Worm (Caenorhabditis elegans) whole organism, L4 larva: Measurements from ENCODE around the gene W08E12.2.

ENCODE experiments used
- D1046.2 ChIP-seq: fragments of 200-800 bp; sonication (Bioruptor generic); IDR thresholded peaks from 2 replicates; pipeline ENCODE4 v1.3.6; 2022; ENCODE audit warnings: missing genetic modification characterization, missing compliant biosample characterization
- F10B5.3 ChIP-seq: sonication (generic microtip); optimal IDR thresholded peaks from 2 replicates; lab custom pipeline; 2016; ENCODE audit warnings: mild to moderate bottlenecking, missing genetic modification characterization, missing compliant biosample characterization
- F37D6.2 ChIP-seq: sonication (generic microtip); optimal IDR thresholded peaks from 2 replicates; lab custom pipeline; 2016; ENCODE audit warnings: mild to moderate bottlenecking, missing genetic modification characterization, missing compliant biosample characterization
- F44E2.7 ChIP-seq: fragments of 200-800 bp; sonication (Bioruptor generic); IDR thresholded peaks from 2 replicates; pipeline ENCODE4 v2.1.2; 2022; ENCODE audit warnings: missing genetic modification characterization, missing compliant biosample characterization
- F49E8.2 ChIP-seq: sonication (generic microtip); optimal IDR thresholded peaks from 2 replicates; lab custom pipeline; 2016; ENCODE audit warnings: missing compliant biosample characterization, mild to moderate bottlenecking, missing genetic modification characterization, borderline replicate concordance
- R02D3.7 ChIP-seq: fragments of 150-350 bp; sonication (generic microtip); optimal IDR thresholded peaks from 3 replicates; lab custom pipeline; 2014; ENCODE audit warnings: missing biosample characterization, missing genetic modification characterization
- T26A8.4 ChIP-seq: fragments of 200-800 bp; sonication (Bioruptor generic); IDR thresholded peaks from 2 replicates; pipeline ENCODE4 v1.3.6; 2022; ENCODE audit warnings: missing genetic modification characterization, missing compliant biosample characterization
- Y5F2A.4 ChIP-seq: fragments of 200-800 bp; sonication (Bioruptor generic); optimal IDR thresholded peaks from 2 replicates; lab custom pipeline; 2018; ENCODE audit warnings: mild to moderate bottlenecking, missing genetic modification characterization, missing compliant biosample characterization
- aha-1 ChIP-seq: fragments of 150-350 bp; peaks from one replicate; lab custom pipeline; 2014; ENCODE audit warnings: missing biosample characterization, missing genetic modification characterization
- arid-1 ChIP-seq: fragments of 200-800 bp; sonication (Bioruptor generic); conservative IDR thresholded peaks from 2 replicates; pipeline ENCODE4 v1.3.6; 2022; ENCODE audit warnings: missing genetic modification reagents, missing genetic modification characterization, missing compliant biosample characterization
- ces-1 ChIP-seq: fragments of 150-350 bp; sonication (generic microtip); optimal IDR thresholded peaks from 4 replicates; lab custom pipeline; 2014; ENCODE audit warnings: missing biosample characterization, missing genetic modification reagents, missing genetic modification characterization
- cey-2 ChIP-seq: sonication (generic microtip); optimal IDR thresholded peaks from 3 replicates; lab custom pipeline; 2017; ENCODE audit warnings: missing genetic modification characterization, mild to moderate bottlenecking, missing compliant biosample characterization, antibody characterized with exemption, borderline replicate concordance; ENCODE audit not compliant: insufficient read depth
- ctbp-1 ChIP-seq: fragments of 200-800 bp; sonication (Bioruptor generic); IDR thresholded peaks from 2 replicates; pipeline ENCODE4 v1.3.6; 2022; ENCODE audit warnings: missing genetic modification reagents, missing genetic modification characterization, missing compliant biosample characterization
- daf-16 ChIP-seq, 3 experiments: sonication (generic microtip); optimal IDR thresholded peaks; 2 replicates each; lab custom pipeline; 2016 to 2017; ENCODE audit warnings: missing genetic modification characterization in 3 of 3, missing genetic modification reagents in 3 of 3, mild to moderate bottlenecking in 2 of 3, missing compliant biosample characterization in 2 of 3, missing biosample characterization in 1 of 3, moderate library complexity in 1 of 3
- egl-43 ChIP-seq: fragments of 200-800 bp; sonication (Bioruptor generic); IDR thresholded peaks from 2 replicates; pipeline ENCODE4 v1.3.6; 2022; ENCODE audit warnings: missing genetic modification reagents, missing genetic modification characterization, missing compliant biosample characterization
- gei-8 ChIP-seq: fragments of 200-800 bp; sonication (Bioruptor generic); optimal IDR thresholded peaks from 2 replicates; lab custom pipeline; 2018; ENCODE audit warnings: mild to moderate bottlenecking, missing genetic modification characterization, missing compliant biosample characterization
- hlh-11 ChIP-seq: fragments of 200-800 bp; sonication (Bioruptor generic); optimal IDR thresholded peaks from 2 replicates; lab custom pipeline; 2018; ENCODE audit warnings: mild to moderate bottlenecking, missing genetic modification characterization, missing compliant biosample characterization
- lim-7 ChIP-seq: fragments of 200-800 bp; sonication (Bioruptor generic); IDR thresholded peaks from 2 replicates; pipeline ENCODE4 v1.3.6; 2022; ENCODE audit warnings: missing genetic modification characterization, missing compliant biosample characterization
- lin-13 ChIP-seq: fragments of 150-350 bp; optimal IDR thresholded peaks from 2 replicates; lab custom pipeline; 2014; ENCODE audit warnings: missing biosample characterization, missing genetic modification reagents, missing genetic modification characterization
- lin-38 ChIP-seq: fragments of 200-800 bp; sonication (Bioruptor generic); IDR thresholded peaks from 2 replicates; pipeline ENCODE4 v1.3.6; 2022; ENCODE audit warnings: missing genetic modification reagents, missing genetic modification characterization, missing compliant biosample characterization
- lsy-2 ChIP-seq, 2 experiments: fragments of 150-350 bp in 1 of 2; sonication (generic microtip) in 1 of 2; optimal IDR thresholded peaks; 2 replicates each; lab custom pipeline; 2014 to 2017; ENCODE audit warnings: missing biosample characterization in 2 of 2, missing genetic modification characterization in 2 of 2
- madf-5 ChIP-seq, 2 experiments: fragments of 200-800 bp; sonication (Bioruptor generic); IDR thresholded peaks; 2 replicates each; pipeline ENCODE4 v1.3.6; 2022; ENCODE audit warnings: missing compliant biosample characterization in 2 of 2, missing genetic modification characterization in 2 of 2
- mes-2 ChIP-seq: sonication (generic microtip); optimal IDR thresholded peaks from 2 replicates; lab custom pipeline; 2016; ENCODE audit warnings: missing genotype, mild to moderate bottlenecking, missing genetic modification characterization, missing compliant biosample characterization; ENCODE audit not compliant: poor library complexity, severe bottlenecking
- mxl-2 ChIP-seq: fragments of 200-800 bp; sonication (Bioruptor generic); conservative IDR thresholded peaks from 2 replicates; pipeline ENCODE4 v1.3.6; 2022; ENCODE audit warnings: missing genetic modification reagents, missing genetic modification characterization, missing compliant biosample characterization
- mxl-3 ChIP-seq: fragments of 200-800 bp; sonication (Bioruptor generic); optimal IDR thresholded peaks from 2 replicates; lab custom pipeline; 2018; ENCODE audit warnings: mild to moderate bottlenecking, missing genetic modification characterization, missing compliant biosample characterization
- nhr-25 ChIP-seq: sonication (generic microtip); optimal IDR thresholded peaks from 2 replicates; lab custom pipeline; 2017; ENCODE audit warnings: missing genetic modification characterization, mild to moderate bottlenecking, missing compliant biosample characterization, antibody characterized with exemption, moderate library complexity, borderline replicate concordance; ENCODE audit not compliant: insufficient read depth
- nhr-28 ChIP-seq: fragments of 150-350 bp; optimal IDR thresholded peaks from 2 replicates; lab custom pipeline; 2014; ENCODE audit warnings: missing biosample characterization, missing genetic modification characterization
- nhr-6 ChIP-seq: fragments of 150-350 bp; optimal IDR thresholded peaks from 2 replicates; lab custom pipeline; 2014; ENCODE audit warnings: missing biosample characterization, missing genetic modification characterization
- nhr-77 ChIP-seq: fragments of 150-350 bp; optimal IDR thresholded peaks from 2 replicates; lab custom pipeline; 2014; ENCODE audit warnings: missing biosample characterization, missing genetic modification characterization
- pha-4 ChIP-seq, 2 experiments: fragments of 150-350 bp in 1 of 2; fragments of 200-800 bp in 1 of 2; sonication (Bioruptor generic) in 1 of 2; IDR thresholded peaks in 1 of 2; optimal IDR thresholded peaks in 1 of 2; 2 replicates each; pipeline versions ENCODE4 v1.3.6 to Lab custom; 2014 to 2022; ENCODE audit warnings: missing genetic modification characterization in 2 of 2, missing genetic modification reagents in 2 of 2, missing biosample characterization in 1 of 2, missing compliant biosample characterization in 1 of 2
- rbr-2 ChIP-seq: sonication (generic microtip); optimal IDR thresholded peaks from 2 replicates; lab custom pipeline; 2016; ENCODE audit warnings: missing genotype, missing genetic modification characterization, missing compliant biosample characterization
- sdz-12 ChIP-seq: fragments of 200-800 bp; sonication (Bioruptor generic); optimal IDR thresholded peaks from 2 replicates; lab custom pipeline; 2018; ENCODE audit warnings: mild to moderate bottlenecking, missing genetic modification characterization, missing compliant biosample characterization
- skn-1 ChIP-seq: fragments of 150-350 bp; optimal IDR thresholded peaks from 2 replicates; lab custom pipeline; 2014; ENCODE audit warnings: missing biosample characterization, missing genetic modification characterization
- spr-3 ChIP-seq: fragments of 200-800 bp; sonication (Bioruptor generic); optimal IDR thresholded peaks from 2 replicates; lab custom pipeline; 2018; ENCODE audit warnings: mild to moderate bottlenecking, missing genetic modification characterization, missing compliant biosample characterization
- tag-97 ChIP-seq: fragments of 200-800 bp; sonication (Bioruptor generic); IDR thresholded peaks from 2 replicates; pipeline ENCODE4 v1.3.6; 2022; ENCODE audit warnings: missing genetic modification characterization, missing compliant biosample characterization
- tra-1 ChIP-seq: fragments of 200-800 bp; sonication (Bioruptor generic); IDR thresholded peaks from 2 replicates; pipeline ENCODE4 v1.3.6; 2022; ENCODE audit warnings: missing genetic modification reagents, missing genetic modification characterization, missing compliant biosample characterization
- unc-130 ChIP-seq: sonication (generic microtip); optimal IDR thresholded peaks from 2 replicates; lab custom pipeline; 2016; ENCODE audit warnings: missing genetic modification reagents, missing genetic modification characterization, missing compliant biosample characterization
- unc-62 ChIP-seq, 3 experiments: fragments of 150-350 bp in 1 of 3; sonication (generic microtip); optimal IDR thresholded peaks in 2 of 3; peaks in 1 of 3; 1 replicate in 1 of 3; 2 replicates in 2 of 3; lab custom pipeline; 2014 to 2017; ENCODE audit warnings: missing biosample characterization in 3 of 3, missing genetic modification characterization in 3 of 3, missing genetic modification reagents in 3 of 3, missing genotype in 1 of 3
- vab-7 ChIP-seq: fragments of 200-800 bp; sonication (Bioruptor generic); IDR thresholded peaks from 2 replicates; pipeline ENCODE4 v1.3.6; 2022; ENCODE audit warnings: missing genetic modification reagents, missing genetic modification characterization, missing compliant biosample characterization
- zfp-3 ChIP-seq: fragments of 200-800 bp; sonication (Bioruptor generic); conservative IDR thresholded peaks from 2 replicates; pipeline ENCODE4 v1.3.6; 2022; ENCODE audit warnings: missing genetic modification reagents, missing genetic modification characterization, missing compliant biosample characterization
- zip-2 ChIP-seq: fragments of 150-350 bp; optimal IDR thresholded peaks from 2 replicates; lab custom pipeline; 2014; ENCODE audit warnings: missing biosample characterization, missing genetic modification characterization
- ztf-7 ChIP-seq: fragments of 150-350 bp; optimal IDR thresholded peaks from 2 replicates; lab custom pipeline; 2014; ENCODE audit warnings: missing biosample characterization, missing genetic modification characterization

Gene W08E12.2

DNA sequence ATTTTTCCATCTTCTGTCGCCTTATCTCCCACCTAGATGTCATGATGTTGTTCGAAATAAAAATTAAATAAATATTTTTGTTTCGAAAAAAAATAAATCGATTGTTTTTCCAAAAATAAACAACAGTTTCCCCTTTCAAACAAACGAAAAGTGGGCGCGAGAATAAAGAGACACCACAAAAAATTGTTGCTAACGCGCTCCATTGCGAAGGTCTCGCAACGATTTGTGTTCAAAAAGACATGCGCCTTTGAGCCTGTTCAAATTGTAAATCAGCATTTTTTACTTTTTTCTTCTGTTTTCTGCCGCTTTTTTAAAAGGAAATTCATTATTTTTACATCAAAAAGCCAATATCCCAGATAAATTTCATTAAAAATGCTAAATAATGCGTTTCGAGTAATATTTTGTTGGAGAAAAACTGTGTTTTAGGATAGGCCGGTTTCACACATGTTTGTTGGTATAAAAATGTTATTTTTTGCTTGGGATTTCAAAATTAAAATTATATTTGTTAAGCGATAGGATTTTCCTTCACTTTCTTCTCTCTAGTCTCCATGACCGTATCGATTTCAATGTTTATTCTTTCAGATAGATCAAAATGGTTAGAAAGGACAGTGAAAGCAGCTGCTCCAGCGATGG is 11.0 kb upstream of the W08E12.2 start, which contains the start of gene W08E12.7 (continued):
- TF ChIP-seq F44E2.7 (GFP tag; lab: Robert Waterston, UW) (no peak), lim-7 (GFP tag; lab: Robert Waterston, UW) (no peak), mxl-3 (GFP tag; lab: Kevin White, UChicago) (peak; percentile 79), nhr-25 (tag; lab: Kevin White, UChicago) (peak; percentile 64), tag-97 (no peak), lsy-2 (tag; optimal IDR thresholded peaks at IDR 0.05; lab: Kevin White, UChicago) (peak; percentile 90 to 97), gei-8 (GFP tag; lab: Kevin White, UChicago) (no peak), aha-1 (tag; lab: Kevin White, UChicago) (peak; percentile 99), daf-16 (GFP tag; optimal IDR thresholded peaks at IDR 0.05; lab: Kevin White, UChicago) (peak in 1 of 2 experiments; percentile 68), daf-16 (tag; optimal IDR thresholded peaks at IDR 0.05; lab: Kevin White, UChicago) (peak; percentile 93), lin-13 (GFP tag; lab: Kevin White, UChicago) (peak; percentile 97), cey-2 (no peak), tra-1 (peak; percentile 64; the same call in 1 of the 2 replicates), skn-1 (tag; lab: Kevin White, UChicago) (no peak), vab-7 (GFP tag; lab: Robert Waterston, UW) (peak; percentile 85), ces-1 (GFP tag; lab: Kevin White, UChicago) (no peak)

DNA sequence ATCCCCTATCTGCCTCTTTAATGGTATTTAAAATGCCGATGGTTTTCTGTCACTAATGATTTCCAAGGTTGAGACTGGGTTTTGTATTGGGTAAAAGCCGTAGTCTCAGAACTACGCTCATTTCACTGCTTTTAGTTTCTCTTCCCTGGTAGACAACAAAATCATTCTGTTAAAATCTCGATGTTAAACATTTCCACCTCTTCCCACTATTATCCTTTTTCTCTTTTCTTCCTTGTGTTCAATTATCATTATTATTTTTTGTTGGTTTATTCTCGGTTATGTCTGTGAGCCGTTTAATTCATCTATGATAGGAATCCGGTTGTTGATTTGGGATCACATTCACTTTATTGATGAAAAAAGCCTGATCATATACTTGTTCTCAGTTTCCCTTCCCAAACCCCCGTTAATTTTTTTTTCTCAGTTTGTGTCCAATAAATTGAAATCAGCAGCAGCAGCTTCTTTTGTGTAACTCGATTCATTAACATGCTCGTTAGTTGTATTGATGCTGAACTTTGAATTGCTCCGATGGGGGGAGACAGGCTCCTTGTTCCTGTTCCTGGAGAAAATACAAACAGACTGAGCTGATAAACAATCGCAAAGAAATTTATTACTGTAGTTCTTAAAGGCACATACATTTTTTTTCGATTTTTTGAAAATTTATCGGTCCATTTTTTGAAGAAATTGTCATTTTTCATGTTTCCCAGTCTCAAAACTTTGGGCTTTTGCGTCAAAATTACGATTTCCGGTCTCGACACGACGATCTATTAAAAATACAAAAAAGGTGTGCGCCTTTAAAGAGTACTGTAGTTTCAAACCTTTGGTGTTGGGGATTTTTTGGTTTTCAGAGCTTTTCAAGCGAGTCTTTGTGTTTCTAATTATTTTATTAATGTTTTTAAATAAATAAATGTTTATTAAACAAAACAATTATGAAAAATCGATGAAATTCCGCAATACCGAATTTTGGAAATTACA is 8.8 kb upstream of the W08E12.2 start:
- TF ChIP-seq sdz-12 (GFP tag; lab: Kevin White, UChicago), result peak; percentile 10
- no peak for TF ChIP-seq daf-16 (GFP tag; optimal IDR thresholded peaks at IDR 0.05; lab: Kevin White, UChicago)
- peak; percentile 31 for TF ChIP-seq daf-16 (tag; optimal IDR thresholded peaks at IDR 0.05; lab: Kevin White, UChicago)
- TF ChIP-seq unc-130 (GFP tag; lab: Kevin White, UChicago), result peak; percentile 5
- no peak for TF ChIP-seq nhr-6 (tag; lab: Kevin White, UChicago)
- no peak for TF ChIP-seq mxl-2 (GFP tag; lab: Robert Waterston, UW)
- no peak for TF ChIP-seq spr-3 (GFP tag; lab: Kevin White, UChicago)
- no peak for TF ChIP-seq F10B5.3 (tag; lab: Kevin White, UChicago)
- peak; percentile 65 for TF ChIP-seq arid-1 (GFP tag; lab: Robert Waterston, UW)
- TF ChIP-seq mes-2 (tag; lab: Kevin White, UChicago), result peak; percentile 24
- no peak for TF ChIP-seq egl-43 (GFP tag; lab: Robert Waterston, UW)
- TF ChIP-seq F37D6.2 (tag; lab: Kevin White, UChicago), result no peak
- TF ChIP-seq ctbp-1 (GFP tag; lab: Robert Waterston, UW), result 0 out of 2 replicates have a peak, but pooled peaks have one; percentile 8
- TF ChIP-seq F49E8.2 (tag; lab: Kevin White, UChicago), result peak; percentile 62
- TF ChIP-seq vab-7 (GFP tag; lab: Robert Waterston, UW), result no peak
- no peak for TF ChIP-seq ztf-7 (tag; lab: Kevin White, UChicago)
- TF ChIP-seq lim-7 (GFP tag; lab: Robert Waterston, UW), result no peak
- no peak for TF ChIP-seq zip-2 (tag; lab: Kevin White, UChicago)
- TF ChIP-seq nhr-25 (tag; lab: Kevin White, UChicago), result no peak
- TF ChIP-seq R02D3.7 (tag; lab: Kevin White, UChicago), result no peak
- no peak for TF ChIP-seq nhr-28 (tag; lab: Kevin White, UChicago)
- no peak for TF ChIP-seq lsy-2 (tag; optimal IDR thresholded peaks at IDR 0.05; lab: Kevin White, UChicago)
- no peak for TF ChIP-seq rbr-2 (tag; lab: Kevin White, UChicago)
- TF ChIP-seq Y5F2A.4, result peak; percentile 15
- peak; percentile 86 for TF ChIP-seq aha-1 (tag; lab: Kevin White, UChicago)
- TF ChIP-seq pha-4 (GFP tag; IDR thresholded peaks at IDR 0.05; lab: Robert Waterston, UW), result peak; percentile 27; the same call in 1 of the 2 replicates
- TF ChIP-seq pha-4 (tag; optimal IDR thresholded peaks at IDR 0.05; lab: Kevin White, UChicago), result no peak
- TF ChIP-seq zfp-3 (GFP tag; lab: Robert Waterston, UW), result 0 out of 2 replicates have a peak, but pooled peaks have one; percentile 20
- TF ChIP-seq D1046.2 (GFP tag; lab: Robert Waterston, UW), result peak; percentile 46; the same call in 1 of the 2 replicates
- TF ChIP-seq nhr-77 (tag; lab: Kevin White, UChicago), result no peak
- TF ChIP-seq unc-62 (GFP tag; optimal IDR thresholded peaks at IDR 0.05 in 1 of 2; lab: Kevin White, UChicago), result peak in 1 of 2 experiments; percentile 27
- TF ChIP-seq unc-62 (tag; optimal IDR thresholded peaks at IDR 0.05; lab: Kevin White, UChicago), result no peak
- 0 out of 4 replicates have a peak, but pooled peaks of 1 of the 2 experiments have one; percentile 12 for TF ChIP-seq madf-5 (GFP tag; IDR thresholded peaks at IDR 0.05; lab: Robert Waterston, UW)
- TF ChIP-seq hlh-11 (tag; lab: Kevin White, UChicago), result no peak
- TF ChIP-seq T26A8.4 (GFP tag; lab: Robert Waterston, UW), result no peak
- peak; percentile 74 for TF ChIP-seq lin-38 (GFP tag; lab: Robert Waterston, UW)
- TF ChIP-seq, all 104 proteins: peak for 15
